Fruit fly (Drosophila melanogaster) whole organism, embryonic: ENCODE measurements around the gene ssp5.

Source experiments
- CG10431 ChIP-seq: fragments of 200-800 bp; sonication (Bioruptor generic); optimal IDR thresholded peaks from 3 replicates; lab custom pipeline; 2018; ENCODE audit warnings: missing biosample characterization, mild to moderate bottlenecking, missing genetic modification characterization
- CG10565 ChIP-seq: fragments of 200-800 bp; sonication (Bioruptor generic); optimal IDR thresholded peaks from 3 replicates; lab custom pipeline; 2016; ENCODE audit warnings: missing biosample characterization, mild to moderate bottlenecking, missing genetic modification characterization
- CG11398 ChIP-seq: fragments of 200-800 bp; sonication (Bioruptor generic); optimal IDR thresholded peaks from 2 replicates; lab custom pipeline; 2016; ENCODE audit warnings: missing biosample characterization, missing genetic modification characterization
- CG12071 ChIP-seq: fragments of 200-800 bp; sonication (Bioruptor generic); optimal IDR thresholded peaks from 3 replicates; lab custom pipeline; 2018; ENCODE audit warnings: missing biosample characterization, mild to moderate bottlenecking, missing genetic modification characterization
- CG12769 ChIP-seq: fragments of 200-800 bp; sonication (Bioruptor generic); optimal IDR thresholded peaks from 2 replicates; lab custom pipeline; 2019; ENCODE audit warnings: missing biosample characterization, mild to moderate bottlenecking, missing genetic modification characterization, moderate library complexity
- CG13287 ChIP-seq: fragments of 200-800 bp; sonication (Bioruptor generic); IDR thresholded peaks from 2 replicates; pipeline ENCODE4 v1.3.6; 2022; ENCODE audit warnings: missing biosample characterization, missing genetic modification characterization; ENCODE audit not compliant: partially characterized antibody
- CG14710 ChIP-seq: fragments of 200-800 bp; sonication (Bioruptor generic); optimal IDR thresholded peaks from 3 replicates; lab custom pipeline; 2019; ENCODE audit warnings: missing biosample characterization, mild to moderate bottlenecking, missing genetic modification characterization, moderate library complexity
- CG1603 ChIP-seq: fragments of 200-800 bp; sonication (Bioruptor generic); optimal IDR thresholded peaks from 2 replicates; lab custom pipeline; 2019; ENCODE audit warnings: missing biosample characterization, mild to moderate bottlenecking, missing genetic modification characterization, moderate library complexity
- CG17568 ChIP-seq: fragments of 200-800 bp; sonication (Bioruptor generic); optimal IDR thresholded peaks from 2 replicates; lab custom pipeline; 2018; ENCODE audit warnings: missing biosample characterization, mild to moderate bottlenecking, missing genetic modification characterization, moderate library complexity
- CG17802 ChIP-seq: fragments of 200-800 bp; sonication (Bioruptor generic); optimal IDR thresholded peaks from 2 replicates; lab custom pipeline; 2018; ENCODE audit warnings: missing biosample characterization, mild to moderate bottlenecking, missing genetic modification characterization, moderate library complexity
- CG18476 ChIP-seq: fragments of 200-800 bp; sonication (Bioruptor generic); optimal IDR thresholded peaks from 2 replicates; lab custom pipeline; 2016; ENCODE audit warnings: missing biosample characterization, mild to moderate bottlenecking, missing genetic modification characterization
- CG3163 ChIP-seq: fragments of 200-800 bp; sonication (Bioruptor generic); optimal IDR thresholded peaks from 3 replicates; lab custom pipeline; 2016; ENCODE audit warnings: missing biosample characterization, missing genetic modification characterization
- CG33213 ChIP-seq: fragments of 200-800 bp; sonication (Bioruptor generic); optimal IDR thresholded peaks from 3 replicates; lab custom pipeline; 2016; ENCODE audit warnings: missing biosample characterization, missing genetic modification characterization
- CG33557 ChIP-seq: fragments of 200-800 bp; sonication (Bioruptor generic); optimal IDR thresholded peaks from 2 replicates; lab custom pipeline; 2019; ENCODE audit warnings: missing biosample characterization, mild to moderate bottlenecking, missing genetic modification characterization, moderate library complexity
- CG5245 ChIP-seq: fragments of 200-800 bp; sonication (Bioruptor generic); optimal IDR thresholded peaks from 3 replicates; lab custom pipeline; 2016; ENCODE audit warnings: missing biosample characterization, missing genetic modification characterization
- CG6765 ChIP-seq: fragments of 200-800 bp; sonication (Bioruptor generic); optimal IDR thresholded peaks from 3 replicates; lab custom pipeline; 2017; ENCODE audit warnings: missing biosample characterization, mild to moderate bottlenecking, missing genetic modification characterization
- CG7928 ChIP-seq: fragments of 200-800 bp; sonication (Bioruptor generic); optimal IDR thresholded peaks from 2 replicates; lab custom pipeline; 2017; ENCODE audit warnings: missing biosample characterization, mild to moderate bottlenecking, missing genetic modification characterization
- CG8765 ChIP-seq: fragments of 200-800 bp; sonication (Bioruptor generic); IDR thresholded peaks from 2 replicates; pipeline ENCODE4 v1.3.6; 2022; ENCODE audit warnings: missing biosample characterization, missing genetic modification characterization
- CG9932 ChIP-seq: fragments of 200-800 bp; sonication (Bioruptor generic); IDR thresholded peaks from 2 replicates; pipeline ENCODE4 v1.3.6; 2022; ENCODE audit warnings: missing biosample characterization, missing genetic modification characterization
- Ets65A ChIP-seq: fragments of 200-800 bp; sonication (Bioruptor generic); peaks from one replicate; lab custom pipeline; 2016; ENCODE audit warnings: missing biosample characterization, missing genetic modification characterization
- Fer1 ChIP-seq: fragments of 200-800 bp; sonication (Bioruptor generic); optimal IDR thresholded peaks from 2 replicates; lab custom pipeline; 2017; ENCODE audit warnings: missing biosample characterization, mild to moderate bottlenecking, missing genetic modification characterization
- HLH54F ChIP-seq: fragments of 200-800 bp; sonication (Bioruptor generic); optimal IDR thresholded peaks from 3 replicates; lab custom pipeline; 2016; ENCODE audit warnings: missing biosample characterization, missing genetic modification characterization
- Hand ChIP-seq: fragments of 200-800 bp; sonication (Bioruptor generic); optimal IDR thresholded peaks from 2 replicates; lab custom pipeline; 2017; ENCODE audit warnings: mild to moderate bottlenecking, missing biosample characterization, missing genetic modification reagents, missing genetic modification characterization
- Hr3 ChIP-seq: fragments of 200-800 bp; sonication (Bioruptor generic); optimal IDR thresholded peaks from 3 replicates; lab custom pipeline; 2016; ENCODE audit warnings: missing biosample characterization, missing genetic modification characterization
- MESR4 ChIP-seq: fragments of 200-800 bp; sonication (Bioruptor generic); optimal IDR thresholded peaks from 2 replicates; lab custom pipeline; 2018; ENCODE audit warnings: missing biosample characterization, mild to moderate bottlenecking, missing genetic modification characterization, moderate library complexity
- Mes4 ChIP-seq: fragments of 200-800 bp; sonication (Bioruptor generic); optimal IDR thresholded peaks from 2 replicates; lab custom pipeline; 2016; ENCODE audit warnings: missing biosample characterization, missing genetic modification characterization
- Opbp ChIP-seq: fragments of 200-800 bp; sonication (Bioruptor generic); IDR thresholded peaks from 3 replicates; pipeline ENCODE4 v1.3.6; 2022; ENCODE audit warnings: missing biosample characterization, missing genetic modification characterization; ENCODE audit not compliant: partially characterized antibody
- Poxn ChIP-seq: fragments of 200-800 bp; sonication (Bioruptor generic); IDR thresholded peaks from 2 replicates; pipeline ENCODE4 v1.3.6; 2022; ENCODE audit warnings: missing biosample characterization, missing genetic modification characterization
- YL-1 ChIP-seq: fragments of 200-800 bp; sonication (Bioruptor generic); optimal IDR thresholded peaks from 3 replicates; lab custom pipeline; 2017; ENCODE audit warnings: missing biosample characterization, mild to moderate bottlenecking, missing genetic modification characterization
- amos ChIP-seq: fragments of 200-800 bp; sonication (Bioruptor generic); IDR thresholded peaks from 2 replicates; pipeline ENCODE4 v1.3.6; 2022; ENCODE audit warnings: missing biosample characterization, missing genetic modification characterization; ENCODE audit not compliant: partially characterized antibody
- ato ChIP-seq: fragments of 200-800 bp; sonication (Bioruptor generic); IDR thresholded peaks from 2 replicates; pipeline ENCODE4 v1.3.6; 2022; ENCODE audit warnings: missing biosample characterization, missing genetic modification characterization; ENCODE audit not compliant: partially characterized antibody
- crc ChIP-seq: fragments of 200-800 bp; sonication (Bioruptor generic); optimal IDR thresholded peaks from 2 replicates; lab custom pipeline; 2016; ENCODE audit warnings: missing biosample characterization, missing genetic modification characterization
- croc ChIP-seq: fragments of 200-800 bp; sonication (Bioruptor generic); conservative IDR thresholded peaks from 3 replicates; pipeline ENCODE4 v1.3.6; 2022; ENCODE audit warnings: missing biosample characterization, missing genetic modification characterization
- crol ChIP-seq: fragments of 200-800 bp; sonication (Bioruptor generic); IDR thresholded peaks from 2 replicates; pipeline ENCODE4 v1.3.6; 2022; ENCODE audit warnings: missing biosample characterization, missing genetic modification characterization
- dmrt11E ChIP-seq: fragments of 200-800 bp; sonication (Bioruptor generic); optimal IDR thresholded peaks from 3 replicates; lab custom pipeline; 2018; ENCODE audit warnings: missing biosample characterization, mild to moderate bottlenecking, missing genetic modification characterization, moderate library complexity
- dysf ChIP-seq: fragments of 200-800 bp; sonication (Bioruptor generic); IDR thresholded peaks from 3 replicates; pipeline ENCODE4 v1.3.6; 2022; ENCODE audit warnings: missing biosample characterization, missing genetic modification characterization
- ewg ChIP-seq: fragments of 200-800 bp; sonication (Bioruptor generic); optimal IDR thresholded peaks from 3 replicates; lab custom pipeline; 2017; ENCODE audit warnings: mild to moderate bottlenecking, missing biosample characterization, missing genetic modification reagents, missing genetic modification characterization
- fd3F ChIP-seq: fragments of 200-800 bp; sonication (Bioruptor generic); optimal IDR thresholded peaks from 2 replicates; lab custom pipeline; 2018; ENCODE audit warnings: missing biosample characterization, mild to moderate bottlenecking, missing genetic modification characterization, moderate library complexity
- gce ChIP-seq: fragments of 200-800 bp; sonication (Bioruptor generic); IDR thresholded peaks from 3 replicates; pipeline ENCODE4 v1.3.6; 2022; ENCODE audit warnings: missing biosample characterization, missing genetic modification characterization
- gsb ChIP-seq: fragments of 200-800 bp; sonication (Bioruptor generic); IDR thresholded peaks from 2 replicates; pipeline ENCODE4 v1.3.6; 2022; ENCODE audit warnings: missing biosample characterization, missing genetic modification characterization
- hth ChIP-seq: fragments of >200 bp; optimal IDR thresholded peaks from 2 replicates; lab custom pipeline; 2017; ENCODE audit warnings: inconsistent platforms
- jumu ChIP-seq: fragments of 200-800 bp; sonication (Bioruptor generic); optimal IDR thresholded peaks from 3 replicates; lab custom pipeline; 2016; ENCODE audit warnings: missing biosample characterization, missing genetic modification characterization
- luna ChIP-seq: fragments of 200-800 bp; sonication (Bioruptor generic); optimal IDR thresholded peaks from 2 replicates; lab custom pipeline; 2016; ENCODE audit warnings: missing biosample characterization, missing genetic modification characterization
- maf-S ChIP-seq: fragments of 200-800 bp; sonication (Bioruptor generic); optimal IDR thresholded peaks from 2 replicates; lab custom pipeline; 2016; ENCODE audit warnings: missing biosample characterization, missing genetic modification characterization
- prd ChIP-seq, 3 experiments: fragments of >200 bp in 2 of 3; fragments of 200-800 bp in 1 of 3; sonication (Bioruptor generic) in 1 of 3; optimal IDR thresholded peaks in 2 of 3; IDR thresholded peaks in 1 of 3; 2 replicates in 2 of 3; 3 replicates in 1 of 3; pipeline versions ENCODE4 v1.3.6 to Lab custom; 2017 to 2022; ENCODE audit warnings: missing biosample characterization in 1 of 3, missing genetic modification characterization in 1 of 3
- pum ChIP-seq: fragments of 200-800 bp; sonication (Bioruptor generic); optimal IDR thresholded peaks from 2 replicates; lab custom pipeline; 2016; ENCODE audit warnings: missing biosample characterization, missing genetic modification characterization
- rib ChIP-seq: fragments of 200-800 bp; sonication (Bioruptor generic); IDR thresholded peaks from 2 replicates; pipeline ENCODE4 v1.3.6; 2022; ENCODE audit warnings: missing biosample characterization, missing genetic modification characterization
- sens-2 ChIP-seq: fragments of 200-800 bp; sonication (Bioruptor generic); IDR thresholded peaks from 2 replicates; pipeline ENCODE4 v1.3.6; 2022; ENCODE audit warnings: missing biosample characterization, missing genetic modification characterization
- slou ChIP-seq: fragments of 200-800 bp; sonication (Bioruptor generic); optimal IDR thresholded peaks from 3 replicates; lab custom pipeline; 2016; ENCODE audit warnings: missing biosample characterization, missing genetic modification characterization
- wdn ChIP-seq: fragments of 200-800 bp; sonication (Bioruptor generic); IDR thresholded peaks from 2 replicates; pipeline ENCODE4 v1.3.6; 2022; ENCODE audit warnings: missing biosample characterization, missing genetic modification characterization
- z ChIP-seq: fragments of 200-800 bp; sonication (Bioruptor generic); IDR thresholded peaks from 3 replicates; pipeline ENCODE4 v1.3.6; 2022; ENCODE audit warnings: missing biosample characterization, missing genetic modification characterization

The ssp5 gene

dm6 chr3R:12016828-12017280 lies 16.1 kb upstream of the ssp5 start, which contains the start of the genes DCAF12 and Spt3 (continued):
- no peak for TF ChIP-seq CG3163 (GFP tag; lab: Kevin White, UChicago)
- TF ChIP-seq fd3F (GFP tag; lab: Kevin White, UChicago) = peak; percentile 22
- TF ChIP-seq CG12071 (GFP tag; lab: Kevin White, UChicago) = no peak
- peak; percentile 5 for TF ChIP-seq CG7928 (GFP tag; lab: Kevin White, UChicago)
- TF ChIP-seq CG14710 (tag; lab: Kevin White, UChicago) = peak; percentile 83
- no peak for TF ChIP-seq z
- no peak for TF ChIP-seq maf-S (GFP tag; lab: Kevin White, UChicago)
- TF ChIP-seq CG33213 = no peak
- no peak for TF ChIP-seq gsb
- peak; percentile 90 for TF ChIP-seq CG13287 (GFP tag; lab: Robert Waterston, UW)
- TF ChIP-seq CG5245 (GFP tag; lab: Kevin White, UChicago) = no peak
- no peak for TF ChIP-seq CG6765 (GFP tag; lab: Kevin White, UChicago)
- TF ChIP-seq CG17802 (tag; lab: Kevin White, UChicago) = no peak
- no peak for TF ChIP-seq jumu (GFP tag; lab: Kevin White, UChicago)
- no peak for TF ChIP-seq CG1603 (tag; lab: Kevin White, UChicago)
- TF ChIP-seq rib (GFP tag; lab: Robert Waterston, UW) = no peak
- TF ChIP-seq Mes4 (GFP tag; lab: Kevin White, UChicago) = no peak
- no peak for TF ChIP-seq CG18476 (GFP tag; lab: Kevin White, UChicago)
- TF ChIP-seq Hand = no peak
- TF ChIP-seq Ets65A (GFP tag; lab: Kevin White, UChicago) = no peak
- TF ChIP-seq pum (GFP tag; lab: Kevin White, UChicago) = no peak
- no peak for TF ChIP-seq sens-2 (GFP tag; lab: Robert Waterston, UW)
- 0 out of 3 replicates have a peak, but pooled peaks have one; percentile 50 for TF ChIP-seq dysf
- no peak for TF ChIP-seq CG10565 (GFP tag; lab: Kevin White, UChicago)
- TF ChIP-seq slou (GFP tag; lab: Kevin White, UChicago) = peak; percentile 7
- no peak for TF ChIP-seq prd (optimal IDR thresholded peaks at IDR 0.05; lab: Kevin White, UChicago)
- TF ChIP-seq prd (GFP tag; IDR thresholded peaks at IDR 0.05; lab: Robert Waterston, UW) = peak; percentile 69; the same call in 2 of the 3 replicates
- TF ChIP-seq Poxn = no peak
- peak; percentile 67 for TF ChIP-seq ato (GFP tag; lab: Robert Waterston, UW)
- 0 out of 2 replicates have a peak, but pooled peaks have one; percentile 12 for TF ChIP-seq CG8765 (GFP tag; lab: Robert Waterston, UW)
- peak; percentile 88 for TF ChIP-seq amos (GFP tag; lab: Robert Waterston, UW)
- 0 out of 2 replicates have a peak, but pooled peaks have one; percentile 21 for TF ChIP-seq wdn (GFP tag; lab: Robert Waterston, UW)
- TF ChIP-seq Hr3 = peak; percentile 75
- peak; percentile 61 for TF ChIP-seq CG33557
- TF ChIP-seq CG10431 (GFP tag; lab: Kevin White, UChicago) = no peak
- no peak for TF ChIP-seq CG12769
- TF ChIP-seq YL-1 = peak; percentile 5
- TF ChIP-seq CG17568 (GFP tag; lab: Kevin White, UChicago) = no peak
- no peak for TF ChIP-seq CG11398 (GFP tag; lab: Kevin White, UChicago)
- peak; percentile 90 for TF ChIP-seq Opbp (GFP tag; lab: Robert Waterston, UW)
- TF ChIP-seq Fer1 = no peak
- TF ChIP-seq MESR4 (GFP tag; lab: Kevin White, UChicago) = no peak
- TF ChIP-seq gce = no peak
- no peak for TF ChIP-seq crol (GFP tag; lab: Robert Waterston, UW)
- TF ChIP-seq luna (GFP tag; lab: Kevin White, UChicago) = no peak
- peak; percentile 67 for TF ChIP-seq dmrt11E (tag; lab: Kevin White, UChicago)
- TF ChIP-seq crc (GFP tag; lab: Kevin White, UChicago) = no peak
- TF ChIP-seq ewg = peak; percentile 35
- TF ChIP-seq hth (lab: Kevin White, UChicago) = no peak
- TF ChIP-seq CG9932 (GFP tag; lab: Robert Waterston, UW) = peak; percentile 85
- no peak for TF ChIP-seq HLH54F (GFP tag; lab: Kevin White, UChicago)
- TF ChIP-seq croc = peak; percentile 52; the same call in 2 of the 3 replicates
